Worm (Caenorhabditis elegans) whole organism, L3 larva: ENCODE results near the gene R08D7.4.

Experiments used
- ZK546.5 ChIP-seq: sonication (generic microtip); optimal IDR thresholded peaks from 2 replicates; lab custom pipeline; 2017; ENCODE audit warnings: missing biosample characterization, missing genetic modification characterization
- ceh-82 ChIP-seq: fragments of 150-350 bp; optimal IDR thresholded peaks from 2 replicates; lab custom pipeline; 2014; ENCODE audit warnings: missing biosample characterization, missing genetic modification characterization
- egl-5 ChIP-seq: fragments of 150-350 bp; optimal IDR thresholded peaks from 2 replicates; lab custom pipeline; 2017; ENCODE audit warnings: missing biosample characterization, missing genetic modification reagents, missing genetic modification characterization, inconsistent platforms
- elt-3 ChIP-seq, 3 experiments: fragments of 150-350 bp in 1 of 3; sonication (generic microtip) in 2 of 3; optimal IDR thresholded peaks; 2 replicates in 2 of 3; 4 replicates in 1 of 3; lab custom pipeline; 2014 to 2017; ENCODE audit warnings: missing biosample characterization in 3 of 3, missing genetic modification characterization in 3 of 3
- fkh-2 ChIP-seq: fragments of 150-350 bp; optimal IDR thresholded peaks from 2 replicates; lab custom pipeline; 2014; ENCODE audit warnings: missing biosample characterization, missing genetic modification reagents, missing genetic modification characterization
- fos-1 ChIP-seq: fragments of 150-350 bp; optimal IDR thresholded peaks from 2 replicates; lab custom pipeline; 2014; ENCODE audit warnings: missing biosample characterization, missing genetic modification characterization
- hmg-11 ChIP-seq: sonication (generic microtip); optimal IDR thresholded peaks from 2 replicates; lab custom pipeline; 2016; ENCODE audit warnings: missing genetic modification characterization, missing compliant biosample characterization
- lin-15B ChIP-seq: fragments of 150-350 bp; optimal IDR thresholded peaks from 2 replicates; lab custom pipeline; 2014; ENCODE audit warnings: missing biosample characterization, missing genetic modification characterization
- nhr-237 ChIP-seq: fragments of 150-350 bp; optimal IDR thresholded peaks from 2 replicates; lab custom pipeline; 2014; ENCODE audit warnings: missing biosample characterization, missing genetic modification characterization
- nhr-76 ChIP-seq: fragments of 150-350 bp; sonication (generic microtip); optimal IDR thresholded peaks from 5 replicates; lab custom pipeline; 2014; ENCODE audit warnings: missing biosample characterization, missing genetic modification characterization
- skn-1 ChIP-seq: fragments of 150-350 bp; optimal IDR thresholded peaks from 2 replicates; lab custom pipeline; 2014; ENCODE audit warnings: missing biosample characterization, missing genetic modification characterization
- unc-39 ChIP-seq: sonication (generic microtip); optimal IDR thresholded peaks from 4 replicates; lab custom pipeline; 2017; ENCODE audit warnings: missing biosample characterization, missing genetic modification characterization
- unc-62 ChIP-seq: fragments of 150-350 bp; sonication (generic microtip); optimal IDR thresholded peaks from 4 replicates; lab custom pipeline; 2014; ENCODE audit warnings: missing biosample characterization, missing genetic modification reagents, missing genetic modification characterization

ce11 chrIII:8944357-8944756 is 27.3 kb upstream of the R08D7.4 start, which contains the start of gene dhrr-1:
- TF ChIP-seq ceh-82 (tag; lab: Kevin White, UChicago): no peak
- no peak for TF ChIP-seq fkh-2 (tag; lab: Kevin White, UChicago)
- TF ChIP-seq nhr-76 (tag; lab: Kevin White, UChicago): no peak
- TF ChIP-seq hmg-11 (tag; lab: Kevin White, UChicago): no peak
- TF ChIP-seq ZK546.5 (tag; lab: Kevin White, UChicago): no peak
- TF ChIP-seq skn-1 (tag; lab: Kevin White, UChicago): no peak
- TF ChIP-seq fos-1 (tag; lab: Kevin White, UChicago): no peak
- no peak for TF ChIP-seq egl-5 (tag; lab: Kevin White, UChicago)
- no peak for TF ChIP-seq lin-15B
- no peak for TF ChIP-seq unc-39 (tag; lab: Kevin White, UChicago)
- no peak for TF ChIP-seq unc-62
- no peak for TF ChIP-seq nhr-237 (tag; lab: Kevin White, UChicago)
- TF ChIP-seq elt-3 (tag; optimal IDR thresholded peaks at IDR 0.05; lab: Kevin White, UChicago): no peak
